Fruit fly (Drosophila melanogaster): ENCODE results near the gene Ntf-2.

DNA sequence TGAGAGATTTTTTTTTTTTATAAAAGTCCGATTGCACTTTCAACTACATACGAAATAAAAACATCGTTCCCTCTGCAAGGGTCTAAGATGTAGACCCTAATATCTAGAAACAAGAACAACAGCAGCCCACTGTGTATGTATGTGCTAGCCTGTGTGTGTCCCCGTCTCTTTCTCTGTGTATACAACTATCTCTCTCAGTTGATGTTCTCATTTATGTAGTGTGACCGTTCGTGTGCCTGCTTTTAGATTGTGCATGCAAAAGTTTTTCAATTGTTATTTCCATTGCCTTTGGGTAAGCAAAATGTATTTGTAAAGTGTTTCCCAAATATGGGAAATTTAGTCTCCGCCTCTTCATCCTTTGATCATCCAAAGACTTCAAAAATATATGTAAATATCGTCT is 45.1 kb downstream of the Ntf-2 start:
- TF ChIP-seq pad (GFP tag; optimal IDR thresholded peaks at IDR 0.05) (no peak), CG7045 (GFP tag; optimal IDR thresholded peaks at IDR 0.05) (no peak), cnc (optimal IDR thresholded peaks at IDR 0.05) (no peak), Crg-1 (GFP tag; optimal IDR thresholded peaks at IDR 0.05) (no peak)
